Worm (Caenorhabditis elegans) whole organism, mixed stage, embryonic: ENCODE data around the gene scl-20.

Experiments
- M03D4.4 ChIP-seq: sonication (generic microtip); optimal IDR thresholded peaks from 2 replicates; lab custom pipeline; 2017; ENCODE audit warnings: mild to moderate bottlenecking, missing genetic modification characterization, missing compliant biosample characterization
- bed-3 ChIP-seq: fragments of 200-800 bp; sonication (Bioruptor generic); optimal IDR thresholded peaks from 3 replicates; lab custom pipeline; 2018; ENCODE audit warnings: mild to moderate bottlenecking, missing genetic modification characterization, moderate library complexity, missing compliant biosample characterization
- blmp-1 ChIP-seq: fragments of 150-350 bp; optimal IDR thresholded peaks from 2 replicates; lab custom pipeline; 2014; ENCODE audit warnings: missing biosample characterization, missing genetic modification characterization
- ceh-39 ChIP-seq: fragments of 150-350 bp; optimal IDR thresholded peaks from 2 replicates; lab custom pipeline; 2014; ENCODE audit warnings: missing biosample characterization, missing genetic modification characterization
- ceh-43 ChIP-seq: fragments of 200-800 bp; sonication (Bioruptor generic); optimal IDR thresholded peaks from 2 replicates; lab custom pipeline; 2018; ENCODE audit warnings: mild to moderate bottlenecking, missing genetic modification characterization, moderate library complexity, missing compliant biosample characterization
- ceh-83 ChIP-seq: fragments of 200-800 bp; sonication (Bioruptor generic); optimal IDR thresholded peaks from 2 replicates; lab custom pipeline; 2018; ENCODE audit warnings: mild to moderate bottlenecking, missing genetic modification characterization, missing compliant biosample characterization
- ces-1 ChIP-seq: fragments of 150-350 bp; optimal IDR thresholded peaks from 2 replicates; lab custom pipeline; 2014; ENCODE audit warnings: missing biosample characterization, missing genetic modification reagents, missing genetic modification characterization
- cnd-1 ChIP-seq: fragments of 200-800 bp; sonication (Bioruptor generic); optimal IDR thresholded peaks from 2 replicates; lab custom pipeline; 2018; ENCODE audit warnings: mild to moderate bottlenecking, missing genetic modification characterization, missing compliant biosample characterization
- drap-1 ChIP-seq: fragments of 200-800 bp; sonication (Bioruptor generic); optimal IDR thresholded peaks from 3 replicates; lab custom pipeline; 2018; ENCODE audit warnings: mild to moderate bottlenecking, missing genetic modification characterization, missing compliant biosample characterization
- elt-1 ChIP-seq: sonication (generic microtip); optimal IDR thresholded peaks from 2 replicates; lab custom pipeline; 2017; ENCODE audit warnings: missing genetic modification characterization, mild to moderate bottlenecking, missing compliant biosample characterization, antibody characterized with exemption, moderate library complexity, borderline replicate concordance; ENCODE audit not compliant: insufficient read depth
- elt-3 ChIP-seq: fragments of 150-350 bp; optimal IDR thresholded peaks from 2 replicates; lab custom pipeline; 2014; ENCODE audit warnings: missing biosample characterization, missing genetic modification characterization
- flh-1 ChIP-seq: fragments of 200-800 bp; sonication (Bioruptor generic); optimal IDR thresholded peaks from 2 replicates; lab custom pipeline; 2018; ENCODE audit warnings: mild to moderate bottlenecking, missing genetic modification characterization, moderate library complexity, missing compliant biosample characterization
- ham-2 ChIP-seq: fragments of 200-800 bp; sonication (Bioruptor generic); optimal IDR thresholded peaks from 2 replicates; lab custom pipeline; 2018; ENCODE audit warnings: mild to moderate bottlenecking, missing genetic modification characterization, missing compliant biosample characterization
- lin-13 ChIP-seq: fragments of 150-350 bp; optimal IDR thresholded peaks from 2 replicates; lab custom pipeline; 2014; ENCODE audit warnings: missing biosample characterization, missing genetic modification characterization
- lin-32 ChIP-seq: fragments of 200-800 bp; sonication (Bioruptor generic); optimal IDR thresholded peaks from 2 replicates; lab custom pipeline; 2018; ENCODE audit warnings: mild to moderate bottlenecking, missing genetic modification characterization, missing compliant biosample characterization
- lsy-2 ChIP-seq: fragments of 150-350 bp; optimal IDR thresholded peaks from 2 replicates; lab custom pipeline; 2014; ENCODE audit warnings: missing biosample characterization, missing genetic modification characterization
- mab-5 ChIP-seq: fragments of 150-350 bp; optimal IDR thresholded peaks from 2 replicates; lab custom pipeline; 2014; ENCODE audit warnings: missing biosample characterization, missing genetic modification characterization
- mep-1 ChIP-seq: fragments of 150-350 bp; optimal IDR thresholded peaks from 2 replicates; lab custom pipeline; 2017; ENCODE audit warnings: missing biosample characterization, missing genetic modification reagents, missing genetic modification characterization, inconsistent platforms
- nhr-12 ChIP-seq: fragments of 150-350 bp; optimal IDR thresholded peaks from 2 replicates; lab custom pipeline; 2014; ENCODE audit warnings: missing biosample characterization, missing genetic modification characterization
- nhr-2 ChIP-seq: fragments of 150-350 bp; optimal IDR thresholded peaks from 2 replicates; lab custom pipeline; 2014; ENCODE audit warnings: missing biosample characterization, missing genetic modification characterization
- nhr-237 ChIP-seq: fragments of 150-350 bp; optimal IDR thresholded peaks from 2 replicates; lab custom pipeline; 2014; ENCODE audit warnings: missing biosample characterization, missing genetic modification characterization
- nhr-28 ChIP-seq: fragments of 150-350 bp; optimal IDR thresholded peaks from 2 replicates; lab custom pipeline; 2014; ENCODE audit warnings: missing biosample characterization, missing genetic modification characterization
- pha-4 ChIP-seq: fragments of 150-350 bp; optimal IDR thresholded peaks from 2 replicates; lab custom pipeline; 2018; ENCODE audit warnings: missing biosample characterization, missing genetic modification reagents, missing genetic modification characterization
- sem-2 ChIP-seq: fragments of 200-800 bp; sonication (Bioruptor generic); optimal IDR thresholded peaks from 2 replicates; lab custom pipeline; 2018; ENCODE audit warnings: mild to moderate bottlenecking, missing genetic modification characterization, missing compliant biosample characterization
- sptf-1 ChIP-seq: sonication (generic microtip); optimal IDR thresholded peaks from 2 replicates; lab custom pipeline; 2017; ENCODE audit warnings: mild to moderate bottlenecking, missing genetic modification characterization, moderate library complexity, missing compliant biosample characterization
- tbx-8 ChIP-seq: fragments of 200-800 bp; sonication (Bioruptor generic); optimal IDR thresholded peaks from 2 replicates; lab custom pipeline; 2018; ENCODE audit warnings: mild to moderate bottlenecking, missing genetic modification characterization, moderate library complexity, missing compliant biosample characterization
- unc-120 ChIP-seq: sonication (generic microtip); optimal IDR thresholded peaks from 2 replicates; lab custom pipeline; 2017; ENCODE audit warnings: missing genetic modification characterization, missing compliant biosample characterization; ENCODE audit not compliant: poor library complexity, severe bottlenecking
- unc-39 ChIP-seq: fragments of 150-350 bp; optimal IDR thresholded peaks from 2 replicates; lab custom pipeline; 2014; ENCODE audit warnings: missing biosample characterization, missing genetic modification characterization
- unc-62 ChIP-seq: fragments of 150-350 bp; optimal IDR thresholded peaks from 2 replicates; lab custom pipeline; 2014; ENCODE audit warnings: missing biosample characterization, missing genetic modification reagents, missing genetic modification characterization
- ztf-11 ChIP-seq: fragments of 150-350 bp; optimal IDR thresholded peaks from 2 replicates; lab custom pipeline; 2014; ENCODE audit warnings: missing biosample characterization, missing genetic modification characterization

Gene scl-20

DNA sequence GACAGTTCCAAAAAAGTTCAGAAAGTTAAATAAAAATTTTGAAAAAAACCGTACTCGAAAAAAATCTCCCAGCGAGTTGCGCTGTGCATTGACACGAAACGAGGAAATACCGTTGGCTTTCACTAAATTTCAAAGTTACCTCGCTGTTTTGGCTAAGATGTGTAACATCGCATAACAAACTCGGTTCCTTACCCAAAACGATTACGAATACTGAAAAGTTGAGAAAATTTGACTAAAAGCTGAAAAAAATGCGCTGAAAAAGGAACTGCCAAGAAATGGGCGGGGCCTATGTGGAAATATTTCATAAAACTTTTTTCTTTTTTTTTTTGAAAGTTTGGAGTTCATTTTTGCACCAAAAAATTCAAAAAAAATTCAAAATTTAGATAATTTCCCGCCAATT, 14.9 kb downstream of the scl-20 start:
- no peak for TF ChIP-seq unc-39 (tag; lab: Kevin White, UChicago)
- TF ChIP-seq elt-3 = no peak
- TF ChIP-seq mep-1 (tag; lab: Kevin White, UChicago) = no peak
- TF ChIP-seq flh-1 (GFP tag; lab: Kevin White, UChicago) = no peak
- no peak for TF ChIP-seq sptf-1 (tag; lab: Kevin White, UChicago)
- TF ChIP-seq drap-1 (GFP tag; lab: Kevin White, UChicago) = no peak
- TF ChIP-seq cnd-1 = no peak
- no peak for TF ChIP-seq ceh-43
- TF ChIP-seq ztf-11 = no peak
- TF ChIP-seq mab-5 = no peak
- no peak for TF ChIP-seq nhr-12 (tag; lab: Kevin White, UChicago)
- no peak for TF ChIP-seq lin-32
- TF ChIP-seq, all 35 proteins: peak for 0

DNA sequence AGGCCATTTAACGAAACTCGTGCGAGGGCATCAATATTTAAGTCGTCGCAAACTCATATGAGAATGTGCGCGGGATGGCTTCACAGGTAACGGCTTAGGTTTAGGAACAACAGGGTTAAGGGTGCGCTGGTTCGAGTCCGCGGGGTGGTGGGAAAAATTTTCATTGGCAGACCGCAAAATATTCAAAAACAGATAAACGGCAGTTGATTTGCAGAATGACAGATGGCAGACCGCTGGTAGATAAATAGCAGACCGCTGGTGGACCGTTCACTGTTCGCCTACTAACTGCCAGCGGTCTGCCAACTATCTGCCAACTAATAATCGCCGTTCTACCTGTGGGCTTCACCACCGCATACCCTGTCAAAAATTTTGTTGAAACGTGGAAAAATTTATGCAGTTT, 22.2 kb downstream of the scl-20 start:
- TF ChIP-seq bed-3 (GFP tag; lab: Kevin White, UChicago) (no peak), mep-1 (tag; lab: Kevin White, UChicago) (no peak), mab-5 (no peak), blmp-1 (tag; lab: Kevin White, UChicago) (no peak), unc-120 (tag; lab: Kevin White, UChicago) (no peak), sem-2 (GFP tag; lab: Kevin White, UChicago) (no peak), sptf-1 (tag; lab: Kevin White, UChicago) (no peak), nhr-12 (tag; lab: Kevin White, UChicago) (no peak), lsy-2 (tag; lab: Kevin White, UChicago) (no peak), cnd-1 (peak; percentile 36), ztf-11 (no peak), unc-39 (tag; lab: Kevin White, UChicago) (peak; percentile 46), ceh-83 (GFP tag; lab: Kevin White, UChicago) (peak; percentile 34), nhr-28 (tag; lab: Kevin White, UChicago) (no peak), unc-62 (GFP tag; lab: Kevin White, UChicago) (no peak), lin-32 (no peak)
- TF ChIP-seq, all 35 proteins: peak for 3

ce11 chrV:18711362-18711761, 22.9 kb downstream of the scl-20 start:
- TF ChIP-seq ceh-43 (no peak), nhr-2 (tag; lab: Kevin White, UChicago) (no peak), sem-2 (GFP tag; lab: Kevin White, UChicago) (no peak), unc-39 (tag; lab: Kevin White, UChicago) (no peak), mep-1 (tag; lab: Kevin White, UChicago) (no peak), elt-3 (no peak), lin-13 (tag; lab: Kevin White, UChicago) (no peak), M03D4.4 (no peak), nhr-237 (tag; lab: Kevin White, UChicago) (no peak), cnd-1 (no peak), pha-4 (tag; lab: Kevin White, UChicago) (no peak), ceh-39 (no peak), elt-1 (tag; lab: Kevin White, UChicago) (no peak), mab-5 (no peak), flh-1 (GFP tag; lab: Kevin White, UChicago) (no peak), unc-120 (tag; lab: Kevin White, UChicago) (no peak)
- TF ChIP-seq, all 35 proteins: peak for 0

DNA sequence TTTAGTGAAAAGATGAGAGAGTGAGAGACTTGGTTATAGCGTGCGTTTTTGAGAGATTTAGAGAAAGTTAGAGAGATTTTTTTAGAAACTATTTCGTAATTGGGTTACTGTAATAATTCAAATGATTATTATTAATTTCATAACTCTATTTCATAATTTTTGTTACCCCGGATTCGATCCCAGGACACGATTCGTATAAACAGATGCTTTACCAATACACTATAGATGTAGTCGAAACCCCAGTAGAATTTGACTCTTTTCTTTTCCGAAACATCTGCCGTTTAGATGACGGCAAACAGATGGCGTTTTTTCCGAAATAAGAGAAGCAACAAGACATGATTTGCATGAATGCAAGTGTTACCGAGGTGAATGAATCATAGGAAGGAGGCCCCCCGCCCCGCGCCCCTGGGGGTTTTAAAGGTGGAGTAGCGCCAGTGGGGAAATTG, 24.2 kb downstream of the scl-20 start:
- TF ChIP-seq lin-32 (peak; percentile 88), tbx-8 (no peak), unc-39 (tag; lab: Kevin White, UChicago) (peak; percentile 84), cnd-1 (peak; percentile 69), ham-2 (GFP tag; lab: Kevin White, UChicago) (no peak), lsy-2 (tag; lab: Kevin White, UChicago) (peak; percentile 86), ces-1 (GFP tag; lab: Kevin White, UChicago) (peak; percentile 50)

DNA sequence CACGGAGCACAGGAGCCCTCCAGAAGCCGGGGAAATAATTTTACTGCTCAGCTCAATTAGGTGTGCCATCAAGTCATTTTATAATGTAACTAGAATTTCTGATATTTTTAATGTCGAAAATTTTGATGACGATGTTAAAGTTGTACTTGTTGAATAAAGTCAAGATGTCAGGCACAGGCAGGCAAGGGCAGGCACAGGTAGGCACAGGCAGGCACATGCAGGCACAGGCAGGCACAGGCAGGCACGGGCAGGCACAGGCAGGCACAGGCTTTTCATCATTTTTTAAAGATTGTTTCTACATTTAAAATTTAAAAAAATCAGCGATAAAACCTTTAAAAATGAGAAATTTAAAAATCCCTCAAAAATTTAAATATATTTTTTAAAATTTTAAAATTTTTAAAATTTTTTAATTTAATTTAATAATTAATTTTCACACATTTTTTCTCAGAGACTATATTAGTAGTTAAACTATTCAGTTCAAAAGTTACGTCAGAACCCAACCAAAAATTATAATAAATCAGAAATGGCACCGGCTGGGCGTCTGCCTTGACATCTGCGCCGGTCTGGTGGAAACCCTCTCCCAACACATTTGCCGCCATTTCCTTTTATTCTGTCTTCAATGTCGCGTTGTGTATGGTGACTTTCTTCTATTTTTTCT, 24.9 kb downstream of the scl-20 start, which contains the start of gene Y17D7C.6:
Y17D7C.6 (plus strand) TSS at position 608 of the 658 bp plus-strand sequence.
- TF ChIP-seq unc-62 (GFP tag; lab: Kevin White, UChicago) (no peak), sem-2 (GFP tag; lab: Kevin White, UChicago) (no peak), nhr-237 (tag; lab: Kevin White, UChicago) (no peak), ceh-43 (no peak), unc-120 (tag; lab: Kevin White, UChicago) (no peak), elt-3 (no peak)
